Worm (Caenorhabditis elegans) whole organism, young adult: ENCODE data around the gene spp-21.

ENCODE experiments used
- C17E4.6 ChIP-seq: fragments of 200-800 bp; sonication (Bioruptor generic); IDR thresholded peaks from 2 replicates; pipeline ENCODE4 v1.3.6; 2022; ENCODE audit warnings: missing genetic modification reagents, missing genetic modification characterization, missing compliant biosample characterization
- F10E7.11 ChIP-seq: sonication (generic microtip); optimal IDR thresholded peaks from 2 replicates; lab custom pipeline; 2017; ENCODE audit warnings: mild to moderate bottlenecking, missing genetic modification characterization, moderate library complexity, missing compliant biosample characterization
- F22D6.2 ChIP-seq: sonication (generic microtip); optimal IDR thresholded peaks from 2 replicates; lab custom pipeline; 2016; ENCODE audit warnings: mild to moderate bottlenecking, missing genetic modification characterization, missing compliant biosample characterization
- F33H1.4 ChIP-seq: fragments of 200-800 bp; sonication (Bioruptor generic); IDR thresholded peaks from 2 replicates; pipeline ENCODE4 v1.3.6; 2022; ENCODE audit warnings: missing genetic modification reagents, missing genetic modification characterization, missing compliant biosample characterization
- F37B4.10 ChIP-seq: fragments of 200-800 bp; sonication (Bioruptor generic); IDR thresholded peaks from 2 replicates; pipeline ENCODE4 v1.3.6; 2022; ENCODE audit warnings: missing genetic modification characterization, missing compliant biosample characterization
- F49E8.2 ChIP-seq: sonication (generic microtip); optimal IDR thresholded peaks from 3 replicates; lab custom pipeline; 2017; ENCODE audit warnings: missing genetic modification characterization, mild to moderate bottlenecking, missing compliant biosample characterization, antibody characterized with exemption, moderate library complexity; ENCODE audit not compliant: insufficient read depth
- F52B5.7 ChIP-seq: sonication (generic microtip); optimal IDR thresholded peaks from 2 replicates; lab custom pipeline; 2016; ENCODE audit warnings: mild to moderate bottlenecking, missing genetic modification characterization, missing compliant biosample characterization
- K12H6.12 ChIP-seq: fragments of 200-800 bp; sonication (Bioruptor generic); optimal IDR thresholded peaks from 2 replicates; lab custom pipeline; 2018; ENCODE audit warnings: mild to moderate bottlenecking, missing genetic modification characterization, missing compliant biosample characterization
- T07F8.4 ChIP-seq: sonication (generic microtip); optimal IDR thresholded peaks from 2 replicates; lab custom pipeline; 2016; ENCODE audit warnings: mild to moderate bottlenecking, missing genetic modification characterization, moderate library complexity, missing compliant biosample characterization
- ZK185.1 ChIP-seq: sonication (generic microtip); optimal IDR thresholded peaks from 2 replicates; lab custom pipeline; 2016; ENCODE audit warnings: mild to moderate bottlenecking, missing genetic modification characterization, missing compliant biosample characterization; ENCODE audit not compliant: poor library complexity, severe bottlenecking
- akir-1 ChIP-seq: fragments of 200-800 bp; sonication (Bioruptor generic); optimal IDR thresholded peaks from 2 replicates; lab custom pipeline; 2018; ENCODE audit warnings: mild to moderate bottlenecking, missing genetic modification characterization, moderate library complexity, missing compliant biosample characterization
- aptf-2 ChIP-seq: fragments of 200-800 bp; sonication (Bioruptor generic); conservative IDR thresholded peaks from 2 replicates; pipeline ENCODE4 v1.3.6; 2022; ENCODE audit warnings: missing genetic modification reagents, missing genetic modification characterization, missing compliant biosample characterization
- aptf-3 ChIP-seq: fragments of 200-800 bp; sonication (Bioruptor generic); IDR thresholded peaks from 2 replicates; pipeline ENCODE4 v1.3.6; 2022; ENCODE audit warnings: missing genetic modification characterization, missing compliant biosample characterization
- atf-7 ChIP-seq: sonication (generic microtip); optimal IDR thresholded peaks from 2 replicates; lab custom pipeline; 2017; ENCODE audit warnings: mild to moderate bottlenecking, missing genetic modification characterization, missing compliant biosample characterization
- bed-1 ChIP-seq: fragments of 200-800 bp; sonication (Bioruptor generic); IDR thresholded peaks from 2 replicates; pipeline ENCODE4 v1.3.6; 2022; ENCODE audit warnings: missing genetic modification reagents, missing genetic modification characterization, missing compliant biosample characterization
- cebp-1 ChIP-seq, 2 experiments: fragments of 200-800 bp in 1 of 2; sonication (Bioruptor generic) in 1 of 2; sonication (generic microtip) in 1 of 2; IDR thresholded peaks in 1 of 2; optimal IDR thresholded peaks in 1 of 2; 2 replicates each; pipeline versions ENCODE4 v1.3.6 to Lab custom; 2017 to 2022; ENCODE audit warnings: missing compliant biosample characterization in 2 of 2, missing genetic modification characterization in 2 of 2, mild to moderate bottlenecking in 1 of 2, missing genetic modification reagents in 1 of 2, moderate library complexity in 1 of 2
- ceh-100 ChIP-seq: fragments of 200-800 bp; sonication (Bioruptor generic); IDR thresholded peaks from 2 replicates; pipeline ENCODE4 v1.3.6; 2022; ENCODE audit warnings: missing genetic modification reagents, missing genetic modification characterization, missing compliant biosample characterization
- ceh-79 ChIP-seq: sonication (generic microtip); optimal IDR thresholded peaks from 2 replicates; lab custom pipeline; 2017; ENCODE audit warnings: mild to moderate bottlenecking, missing genetic modification characterization, missing compliant biosample characterization
- die-1 ChIP-seq: sonication (generic microtip); optimal IDR thresholded peaks from 2 replicates; lab custom pipeline; 2016; ENCODE audit warnings: missing genotype, mild to moderate bottlenecking, missing genetic modification characterization, missing compliant biosample characterization
- dox-1 ChIP-seq: fragments of 200-800 bp; sonication (Bioruptor generic); IDR thresholded peaks from 2 replicates; pipeline ENCODE4 v1.3.6; 2022; ENCODE audit warnings: missing genetic modification reagents, missing genetic modification characterization, missing compliant biosample characterization
- dpff-1 ChIP-seq: sonication (generic microtip); optimal IDR thresholded peaks from 2 replicates; lab custom pipeline; 2017; ENCODE audit warnings: mild to moderate bottlenecking, missing genetic modification characterization, missing compliant biosample characterization
- egl-18 ChIP-seq: fragments of 200-800 bp; sonication (Bioruptor generic); IDR thresholded peaks from 2 replicates; pipeline ENCODE4 v1.3.6; 2022; ENCODE audit warnings: missing genetic modification reagents, missing genetic modification characterization, missing compliant biosample characterization
- egl-44 ChIP-seq: fragments of 200-800 bp; sonication (Bioruptor generic); IDR thresholded peaks from 2 replicates; pipeline ENCODE4 v1.3.6; 2022; ENCODE audit warnings: missing genetic modification reagents, missing genetic modification characterization, missing compliant biosample characterization
- egrh-3 ChIP-seq: fragments of 200-800 bp; sonication (Bioruptor generic); IDR thresholded peaks from 2 replicates; pipeline ENCODE4 v1.3.6; 2022; ENCODE audit warnings: missing genetic modification reagents, missing genetic modification characterization, missing compliant biosample characterization
- him-1 ChIP-seq: sonication (generic microtip); optimal IDR thresholded peaks from 2 replicates; lab custom pipeline; 2016; ENCODE audit warnings: missing genotype, missing genetic modification reagents, missing genetic modification characterization, missing compliant biosample characterization
- hlh-26 ChIP-seq: fragments of 200-800 bp; sonication (Bioruptor generic); conservative IDR thresholded peaks from 2 replicates; pipeline ENCODE4 v1.3.6; 2022; ENCODE audit warnings: missing genetic modification reagents, missing genetic modification characterization, missing compliant biosample characterization
- hmg-1.2 ChIP-seq: fragments of 200-800 bp; sonication (Bioruptor generic); IDR thresholded peaks from 2 replicates; pipeline ENCODE4 v1.3.6; 2022; ENCODE audit warnings: missing genetic modification reagents, missing genetic modification characterization, missing compliant biosample characterization
- hmg-20 ChIP-seq: fragments of 200-800 bp; sonication (Bioruptor generic); IDR thresholded peaks from 2 replicates; pipeline ENCODE4 v1.3.6; 2022; ENCODE audit warnings: missing genetic modification reagents, missing genetic modification characterization, missing compliant biosample characterization
- hsf-1 ChIP-seq: fragments of 200-800 bp; sonication (Bioruptor generic); IDR thresholded peaks from 2 replicates; pipeline ENCODE4 v1.3.6; 2022; ENCODE audit warnings: missing genetic modification reagents, missing genetic modification characterization, missing compliant biosample characterization
- lag-1 ChIP-seq: fragments of 200-800 bp; sonication (Bioruptor generic); IDR thresholded peaks from 2 replicates; pipeline ENCODE4 v1.3.6; 2022; ENCODE audit warnings: missing genetic modification reagents, missing genetic modification characterization, missing compliant biosample characterization
- lin-26 ChIP-seq: fragments of 200-800 bp; sonication (Bioruptor generic); IDR thresholded peaks from 2 replicates; pipeline ENCODE4 v1.3.6; 2022; ENCODE audit warnings: missing genetic modification reagents, missing genetic modification characterization, missing compliant biosample characterization
- lin-40 ChIP-seq: sonication (generic microtip); optimal IDR thresholded peaks from 2 replicates; lab custom pipeline; 2016; ENCODE audit warnings: missing genetic modification characterization, mild to moderate bottlenecking, missing compliant biosample characterization, missing genotype, missing genetic modification reagents
- lir-1 ChIP-seq: fragments of 200-800 bp; sonication (Bioruptor generic); conservative IDR thresholded peaks from 2 replicates; pipeline ENCODE4 v1.3.6; 2022; ENCODE audit warnings: missing genetic modification reagents, missing genetic modification characterization, missing compliant biosample characterization
- madf-10 ChIP-seq: sonication (generic microtip); optimal IDR thresholded peaks from 2 replicates; lab custom pipeline; 2016; ENCODE audit warnings: mild to moderate bottlenecking, missing genetic modification characterization, missing compliant biosample characterization
- madf-3 ChIP-seq: fragments of 200-800 bp; sonication (Bioruptor generic); IDR thresholded peaks from 2 replicates; pipeline ENCODE4 v1.3.6; 2022; ENCODE audit warnings: missing genetic modification reagents, missing genetic modification characterization, missing compliant biosample characterization
- madf-6 ChIP-seq: fragments of 200-800 bp; sonication (Bioruptor generic); IDR thresholded peaks from 2 replicates; pipeline ENCODE4 v1.3.6; 2022; ENCODE audit warnings: missing genetic modification reagents, missing genetic modification characterization, missing compliant biosample characterization
- nhr-80 ChIP-seq: sonication (generic microtip); optimal IDR thresholded peaks from 2 replicates; lab custom pipeline; 2016; ENCODE audit warnings: missing genetic modification characterization, missing compliant biosample characterization
- pbrm-1 ChIP-seq: fragments of 200-800 bp; sonication (Bioruptor generic); IDR thresholded peaks from 2 replicates; pipeline ENCODE4 v1.3.6; 2022; ENCODE audit warnings: missing genetic modification reagents, missing genetic modification characterization, missing compliant biosample characterization
- snpc-1.3 ChIP-seq: sonication (generic microtip); optimal IDR thresholded peaks from 2 replicates; lab custom pipeline; 2017; ENCODE audit warnings: missing genetic modification characterization, mild to moderate bottlenecking, missing compliant biosample characterization, antibody characterized with exemption, moderate library complexity, missing genotype, missing genetic modification reagents; ENCODE audit not compliant: insufficient read depth
- sptf-2 ChIP-seq: fragments of 200-800 bp; sonication (Bioruptor generic); optimal IDR thresholded peaks from 2 replicates; lab custom pipeline; 2018; ENCODE audit warnings: mild to moderate bottlenecking, missing genetic modification characterization, missing compliant biosample characterization
- xnd-1 ChIP-seq: sonication (generic microtip); optimal IDR thresholded peaks from 2 replicates; lab custom pipeline; 2016; ENCODE audit warnings: missing genotype, missing genetic modification reagents, missing genetic modification characterization, missing compliant biosample characterization
- zfh-2 ChIP-seq: fragments of 200-800 bp; sonication (Bioruptor generic); conservative IDR thresholded peaks from 2 replicates; pipeline ENCODE4 v1.3.6; 2022; ENCODE audit warnings: missing genetic modification reagents, missing genetic modification characterization, missing compliant biosample characterization
- zim-3 ChIP-seq: sonication (generic microtip); optimal IDR thresholded peaks from 2 replicates; lab custom pipeline; 2017; ENCODE audit warnings: mild to moderate bottlenecking, missing genetic modification characterization, moderate library complexity, missing compliant biosample characterization
- ztf-22 ChIP-seq: fragments of 200-800 bp; sonication (Bioruptor generic); optimal IDR thresholded peaks from 2 replicates; lab custom pipeline; 2018; ENCODE audit warnings: mild to moderate bottlenecking, missing genetic modification characterization, moderate library complexity, missing compliant biosample characterization
- ztf-6 ChIP-seq: fragments of 200-800 bp; sonication (Bioruptor generic); IDR thresholded peaks from 2 replicates; pipeline ENCODE4 v1.3.6; 2022; ENCODE audit warnings: missing genetic modification reagents, missing genetic modification characterization, missing compliant biosample characterization

Gene spp-21

ce11 chrX:11489830-11490229 is at the start of gene spp-21:
spp-21 (plus strand) TSS chrX:11490130.
- TF ChIP-seq hlh-26 (GFP tag; lab: Robert Waterston, UW): no peak
- no peak for TF ChIP-seq madf-6
- no peak for TF ChIP-seq T07F8.4
- TF ChIP-seq hsf-1 (GFP tag; lab: Robert Waterston, UW): no peak
- no peak for TF ChIP-seq egl-18
- TF ChIP-seq akir-1 (GFP tag; lab: Kevin White, UChicago): no peak
- TF ChIP-seq ztf-22 (GFP tag; lab: Kevin White, UChicago): no peak
- no peak for TF ChIP-seq K12H6.12 (tag; lab: Kevin White, UChicago)
- TF ChIP-seq xnd-1: no peak
- TF ChIP-seq ztf-6 (GFP tag; lab: Robert Waterston, UW): no peak
- TF ChIP-seq zim-3: no peak
- TF ChIP-seq hmg-20 (GFP tag; lab: Robert Waterston, UW): no peak
- TF ChIP-seq him-1 (tag; lab: Kevin White, UChicago): no peak
- no peak for TF ChIP-seq C17E4.6 (GFP tag; lab: Robert Waterston, UW)
- no peak for TF ChIP-seq bed-1 (GFP tag; lab: Robert Waterston, UW)
- TF ChIP-seq aptf-2 (GFP tag; lab: Robert Waterston, UW): no peak

ce11 chrX:11443335-11443734 is 46.6 kb upstream of the spp-21 start:
- TF ChIP-seq lag-1 (GFP tag; lab: Robert Waterston, UW) (0 out of 2 replicates have a peak, but pooled peaks have one; percentile 52), madf-3 (GFP tag; lab: Robert Waterston, UW) (peak; percentile 80; the same call in 1 of the 2 replicates)

ce11 chrX:11446535-11446934 is 43.4 kb upstream of the spp-21 start, which contains the start of gene igeg-2:
igeg-2 (minus strand) TSS chrX:11446635.
- TF ChIP-seq lin-40 (tag; lab: Kevin White, UChicago) (no peak), aptf-3 (GFP tag; lab: Robert Waterston, UW) (no peak), F33H1.4 (GFP tag; lab: Robert Waterston, UW) (no peak), dpff-1 (tag; lab: Kevin White, UChicago) (no peak), egrh-3 (no peak), akir-1 (GFP tag; lab: Kevin White, UChicago) (no peak), nhr-80 (tag; lab: Kevin White, UChicago) (no peak), lir-1 (GFP tag; lab: Robert Waterston, UW) (no peak), K12H6.12 (tag; lab: Kevin White, UChicago) (no peak), ZK185.1 (tag; lab: Kevin White, UChicago) (no peak), ztf-6 (GFP tag; lab: Robert Waterston, UW) (no peak), ceh-79 (no peak), F22D6.2 (tag; lab: Kevin White, UChicago) (no peak), F10E7.11 (tag; lab: Kevin White, UChicago) (no peak), die-1 (tag; lab: Kevin White, UChicago) (no peak), F52B5.7 (no peak), F37B4.10 (no peak), lin-26 (GFP tag; lab: Robert Waterston, UW) (no peak), F49E8.2 (no peak), atf-7 (tag; lab: Kevin White, UChicago) (no peak)

ce11 chrX:11447695-11448094 is 42.2 kb upstream of the spp-21 start:
- 0 out of 2 replicates have a peak, but pooled peaks have one; percentile 24 for TF ChIP-seq pbrm-1 (GFP tag; lab: Robert Waterston, UW)
- no peak for TF ChIP-seq ceh-100 (GFP tag; lab: Robert Waterston, UW)
- no peak for TF ChIP-seq ztf-22 (GFP tag; lab: Kevin White, UChicago)
- no peak for TF ChIP-seq egl-44
- TF ChIP-seq madf-10 (tag; lab: Kevin White, UChicago): no peak
- no peak for TF ChIP-seq zfh-2 (GFP tag; lab: Robert Waterston, UW)
- no peak for TF ChIP-seq cebp-1 (GFP tag; IDR thresholded peaks at IDR 0.05; lab: Robert Waterston, UW)
- peak; percentile 72 for TF ChIP-seq cebp-1 (tag; optimal IDR thresholded peaks at IDR 0.05; lab: Kevin White, UChicago)
- TF ChIP-seq dox-1 (GFP tag; lab: Robert Waterston, UW): peak; percentile 29; the same call in 1 of the 2 replicates
- TF ChIP-seq sptf-2 (GFP tag; lab: Kevin White, UChicago): no peak
- TF ChIP-seq snpc-1.3 (tag; lab: Kevin White, UChicago): no peak
- TF ChIP-seq hmg-1.2 (GFP tag; lab: Robert Waterston, UW): no peak
- TF ChIP-seq F52B5.7: no peak
